Fruit fly (Drosophila melanogaster) whole organism, prepupa: ENCODE results near the gene CG6569.

Experiments used
- CG10631 ChIP-seq: fragments of 200-800 bp; sonication (Bioruptor generic); optimal IDR thresholded peaks from 2 replicates; lab custom pipeline; 2016; ENCODE audit warnings: missing biosample characterization, missing genetic modification characterization
- CG10669 ChIP-seq: fragments of 200-800 bp; sonication (Bioruptor generic); optimal IDR thresholded peaks from 3 replicates; lab custom pipeline; 2018; ENCODE audit warnings: missing biosample characterization, mild to moderate bottlenecking, missing genetic modification characterization, moderate library complexity
- CG11762 ChIP-seq: fragments of 200-800 bp; sonication (Bioruptor generic); optimal IDR thresholded peaks from 3 replicates; lab custom pipeline; 2016; ENCODE audit warnings: missing biosample characterization, missing genetic modification characterization; ENCODE audit not compliant: insufficient read depth
- CG11902 ChIP-seq: fragments of 200-800 bp; sonication (Bioruptor generic); optimal IDR thresholded peaks from 3 replicates; lab custom pipeline; 2016; ENCODE audit warnings: missing biosample characterization, missing genetic modification characterization
- CG15336 ChIP-seq: fragments of 200-800 bp; sonication (Bioruptor generic); IDR thresholded peaks from 2 replicates; pipeline ENCODE4 v1.3.6; 2022; ENCODE audit warnings: missing biosample characterization, missing genetic modification characterization
- CG16779 ChIP-seq: fragments of 200-800 bp; sonication (Bioruptor generic); optimal IDR thresholded peaks from 3 replicates; lab custom pipeline; 2017; ENCODE audit warnings: missing biosample characterization, mild to moderate bottlenecking, missing genetic modification characterization
- CG32006 ChIP-seq: fragments of 200-800 bp; sonication (Bioruptor generic); optimal IDR thresholded peaks from 3 replicates; lab custom pipeline; 2017; ENCODE audit warnings: missing biosample characterization, mild to moderate bottlenecking, missing genetic modification characterization
- CG3919 ChIP-seq: fragments of 200-800 bp; sonication (Bioruptor generic); optimal IDR thresholded peaks from 3 replicates; lab custom pipeline; 2016; ENCODE audit warnings: missing biosample characterization, missing genetic modification characterization
- CG4318 ChIP-seq: fragments of 200-800 bp; sonication (Bioruptor generic); optimal IDR thresholded peaks from 3 replicates; lab custom pipeline; 2017; ENCODE audit warnings: missing biosample characterization, mild to moderate bottlenecking, missing genetic modification characterization
- CG6163 ChIP-seq: fragments of 200-800 bp; sonication (Bioruptor generic); IDR thresholded peaks from 3 replicates; pipeline ENCODE4 v1.3.6; 2022; ENCODE audit warnings: missing biosample characterization, missing genetic modification characterization
- CG6792 ChIP-seq: fragments of 200-800 bp; sonication (Bioruptor generic); optimal IDR thresholded peaks from 3 replicates; lab custom pipeline; 2016; ENCODE audit warnings: missing biosample characterization, missing genetic modification characterization
- CG6854 ChIP-seq: fragments of 200-800 bp; sonication (Bioruptor generic); optimal IDR thresholded peaks from 2 replicates; lab custom pipeline; 2017; ENCODE audit warnings: missing biosample characterization, mild to moderate bottlenecking, missing genetic modification characterization
- CG7368 ChIP-seq: fragments of 200-800 bp; sonication (Bioruptor generic); optimal IDR thresholded peaks from 3 replicates; lab custom pipeline; 2016; ENCODE audit warnings: missing biosample characterization, missing genetic modification characterization
- CG8119 ChIP-seq: fragments of 200-800 bp; sonication (Bioruptor generic); IDR thresholded peaks from 3 replicates; pipeline ENCODE4 v1.3.6; 2022; ENCODE audit warnings: missing biosample characterization, missing genetic modification characterization
- CG8632 ChIP-seq: fragments of 200-800 bp; sonication (Bioruptor generic); optimal IDR thresholded peaks from 3 replicates; lab custom pipeline; 2016; ENCODE audit warnings: missing biosample characterization, missing genetic modification characterization
- CG9139 ChIP-seq: fragments of 200-800 bp; sonication (Bioruptor generic); optimal IDR thresholded peaks from 3 replicates; lab custom pipeline; 2017; ENCODE audit warnings: missing biosample characterization, mild to moderate bottlenecking, missing genetic modification characterization
- Eip78C ChIP-seq: fragments of 200-800 bp; sonication (Bioruptor generic); peaks from one replicate; lab custom pipeline; 2016; ENCODE audit warnings: missing biosample characterization, missing genetic modification characterization
- Eip93F ChIP-seq: fragments of 200-800 bp; sonication (Bioruptor generic); optimal IDR thresholded peaks from 2 replicates; lab custom pipeline; 2016; ENCODE audit warnings: missing biosample characterization, mild to moderate bottlenecking, missing genetic modification characterization
- Ets21C ChIP-seq: fragments of 200-800 bp; sonication (Bioruptor generic); optimal IDR thresholded peaks from 3 replicates; lab custom pipeline; 2016; ENCODE audit warnings: missing biosample characterization, missing genetic modification characterization
- Ets96B ChIP-seq: fragments of 200-800 bp; optimal IDR thresholded peaks from 2 replicates; lab custom pipeline; 2019; ENCODE audit warnings: missing biosample characterization, mild to moderate bottlenecking, missing genetic modification characterization, moderate library complexity
- Gug ChIP-seq: fragments of 200-800 bp; sonication (Bioruptor generic); IDR thresholded peaks from 2 replicates; pipeline ENCODE4 v1.3.6; 2022; ENCODE audit warnings: missing biosample characterization, missing genetic modification characterization
- Hr39 ChIP-seq: fragments of 200-800 bp; sonication (Bioruptor generic); optimal IDR thresholded peaks from 2 replicates; lab custom pipeline; 2016; ENCODE audit warnings: missing biosample characterization, missing genetic modification characterization
- Hr4 ChIP-seq: fragments of 200-800 bp; sonication (Bioruptor generic); optimal IDR thresholded peaks from 3 replicates; lab custom pipeline; 2016; ENCODE audit warnings: missing biosample characterization, missing genetic modification characterization
- Lpt ChIP-seq: fragments of 200-800 bp; sonication (Bioruptor generic); optimal IDR thresholded peaks from 3 replicates; lab custom pipeline; 2016; ENCODE audit warnings: missing biosample characterization, missing genetic modification characterization
- Met ChIP-seq: fragments of 200-800 bp; sonication (Bioruptor generic); optimal IDR thresholded peaks from 3 replicates; lab custom pipeline; 2016; ENCODE audit warnings: missing biosample characterization, missing genetic modification characterization
- OdsH ChIP-seq: fragments of 200-800 bp; sonication (Bioruptor generic); optimal IDR thresholded peaks from 3 replicates; lab custom pipeline; 2016; ENCODE audit warnings: missing biosample characterization, missing genetic modification characterization
- Smox ChIP-seq: fragments of 200-800 bp; sonication (Bioruptor generic); optimal IDR thresholded peaks from 3 replicates; lab custom pipeline; 2016; ENCODE audit warnings: missing biosample characterization, missing genetic modification characterization
- Sox102F ChIP-seq: fragments of 200-800 bp; sonication (Bioruptor generic); optimal IDR thresholded peaks from 2 replicates; lab custom pipeline; 2016; ENCODE audit warnings: missing biosample characterization, mild to moderate bottlenecking, missing genetic modification characterization
- Sox14 ChIP-seq: fragments of 200-800 bp; sonication (Bioruptor generic); optimal IDR thresholded peaks from 3 replicates; lab custom pipeline; 2016; ENCODE audit warnings: missing biosample characterization, missing genetic modification characterization
- Sox15 ChIP-seq: fragments of 200-800 bp; sonication (Bioruptor generic); optimal IDR thresholded peaks from 3 replicates; lab custom pipeline; 2016; ENCODE audit warnings: missing biosample characterization, missing genetic modification characterization
- achi ChIP-seq: fragments of 200-800 bp; sonication (Bioruptor generic); optimal IDR thresholded peaks from 3 replicates; lab custom pipeline; 2016; ENCODE audit warnings: missing biosample characterization, missing genetic modification characterization
- acj6 ChIP-seq: fragments of 200-800 bp; sonication (Bioruptor generic); optimal IDR thresholded peaks from 3 replicates; lab custom pipeline; 2016; ENCODE audit warnings: missing biosample characterization, missing genetic modification characterization
- dac ChIP-seq: fragments of 200-800 bp; sonication (Bioruptor generic); optimal IDR thresholded peaks from 2 replicates; lab custom pipeline; 2017; ENCODE audit warnings: missing biosample characterization, mild to moderate bottlenecking, missing genetic modification characterization
- dsx ChIP-seq: fragments of 200-800 bp; optimal IDR thresholded peaks from 3 replicates; lab custom pipeline; 2019; ENCODE audit warnings: missing biosample characterization, mild to moderate bottlenecking, missing genetic modification characterization, moderate library complexity; ENCODE audit not compliant: poor library complexity, severe bottlenecking
- fd85E ChIP-seq: fragments of 200-800 bp; sonication (Bioruptor generic); optimal IDR thresholded peaks from 3 replicates; lab custom pipeline; 2016; ENCODE audit warnings: missing biosample characterization, missing genetic modification characterization
- fkh ChIP-seq: fragments of 200-800 bp; sonication (Bioruptor generic); optimal IDR thresholded peaks from 3 replicates; lab custom pipeline; 2017; ENCODE audit warnings: missing biosample characterization, mild to moderate bottlenecking, missing genetic modification characterization, moderate library complexity
- lz ChIP-seq: fragments of 200-800 bp; sonication (Bioruptor generic); optimal IDR thresholded peaks from 3 replicates; lab custom pipeline; 2016; ENCODE audit warnings: missing biosample characterization, missing genetic modification characterization
- net ChIP-seq: fragments of 200-800 bp; sonication (Bioruptor generic); optimal IDR thresholded peaks from 3 replicates; lab custom pipeline; 2016; ENCODE audit warnings: missing biosample characterization, missing genetic modification characterization
- pdm3 ChIP-seq: fragments of 200-800 bp; sonication (Bioruptor generic); optimal IDR thresholded peaks from 3 replicates; lab custom pipeline; 2016; ENCODE audit warnings: missing biosample characterization, missing genetic modification characterization
- ss ChIP-seq, 2 experiments: fragments of 200-800 bp; sonication (Bioruptor generic); optimal IDR thresholded peaks; 2 replicates in 1 of 2; 3 replicates in 1 of 2; lab custom pipeline; 2017 to 2018; ENCODE audit warnings: mild to moderate bottlenecking in 2 of 2, missing biosample characterization in 2 of 2, missing genetic modification characterization in 2 of 2, moderate library complexity in 1 of 2
- svp ChIP-seq: fragments of 200-800 bp; sonication (Bioruptor generic); peaks from one replicate; lab custom pipeline; 2016; ENCODE audit warnings: missing biosample characterization, missing genetic modification characterization
- topi ChIP-seq: fragments of 200-800 bp; sonication (Bioruptor generic); optimal IDR thresholded peaks from 3 replicates; lab custom pipeline; 2016; ENCODE audit warnings: missing biosample characterization, missing genetic modification characterization
- vri ChIP-seq: fragments of 200-800 bp; sonication (Bioruptor generic); optimal IDR thresholded peaks from 3 replicates; lab custom pipeline; 2016; ENCODE audit warnings: missing biosample characterization, mild to moderate bottlenecking, missing genetic modification characterization

Gene CG6569

DNA sequence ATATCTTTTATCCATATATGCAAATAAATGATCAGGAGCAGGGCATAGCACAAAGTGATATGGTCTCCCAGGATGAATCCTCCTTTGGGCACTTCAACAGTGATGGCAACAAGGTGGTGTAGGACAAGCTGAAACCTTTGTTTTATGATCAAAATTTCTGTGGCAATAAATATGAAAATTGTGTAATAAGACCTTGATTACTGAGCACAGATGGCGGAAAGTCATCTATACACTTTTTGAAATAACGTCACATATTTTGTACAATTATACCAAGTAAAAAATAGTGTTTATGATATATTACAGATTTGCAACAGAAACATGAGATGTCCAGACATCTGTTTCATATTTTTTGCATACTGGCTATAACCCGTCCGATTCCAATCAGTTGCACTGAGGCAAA lies 12.8 kb upstream of the CG6569 start, which contains the start of gene CG31465:
Gene CG31465, plus strand, starts transcription at position 301 of the 400 bp plus-strand sequence.
- TF ChIP-seq CG11902 (GFP tag; lab: Kevin White, UChicago) (no peak), ss (GFP tag; optimal IDR thresholded peaks at IDR 0.05; lab: Kevin White, UChicago) (no peak), OdsH (GFP tag; lab: Kevin White, UChicago) (no peak), CG6163 (GFP tag; lab: Robert Waterston, UW) (no peak), Hr39 (GFP tag; lab: Kevin White, UChicago) (no peak), acj6 (GFP tag; lab: Kevin White, UChicago) (no peak), Gug (GFP tag; lab: Robert Waterston, UW) (no peak), Sox102F (GFP tag; lab: Kevin White, UChicago) (no peak), svp (GFP tag; lab: Kevin White, UChicago) (no peak), achi (no peak), Ets21C (GFP tag; lab: Kevin White, UChicago) (no peak), CG10631 (GFP tag; lab: Kevin White, UChicago) (no peak)

- TF ChIP-seq CG8632 (GFP tag; lab: Kevin White, UChicago) (no peak), CG6792 (GFP tag; lab: Kevin White, UChicago) (no peak), Sox102F (GFP tag; lab: Kevin White, UChicago) (no peak), pdm3 (no peak), Met (no peak), topi (no peak), Eip93F (GFP tag; lab: Kevin White, UChicago) (no peak), net (GFP tag; lab: Kevin White, UChicago) (no peak), Sox15 (GFP tag; lab: Kevin White, UChicago) (no peak), lz (GFP tag; lab: Kevin White, UChicago) (no peak), CG7368 (GFP tag; lab: Kevin White, UChicago) (no peak), CG9139 (GFP tag; lab: Kevin White, UChicago) (no peak), CG4318 (GFP tag; lab: Kevin White, UChicago) (no peak), CG11902 (GFP tag; lab: Kevin White, UChicago) (no peak), Hr39 (GFP tag; lab: Kevin White, UChicago) (no peak), dac (GFP tag; lab: Kevin White, UChicago) (no peak), Smox (GFP tag; lab: Kevin White, UChicago) (no peak), dsx (GFP tag; lab: Kevin White, UChicago) (no peak), CG32006 (GFP tag; lab: Kevin White, UChicago) (no peak), acj6 (GFP tag; lab: Kevin White, UChicago) (no peak)
Observed at dm6 chr3R:21878473-21878872, 10.8 kb upstream of the CG6569 start, which contains the start of gene CG34148. TSS of gene CG34148 (minus strand) at chr3R:21878686.

dm6 chr3R:21877636-21878035 lies 9.9 kb upstream of the CG6569 start, which contains the start of gene P5CDh2:
TSS of gene P5CDh2 (plus strand) at chr3R:21877936.
- TF ChIP-seq fkh (GFP tag; lab: Kevin White, UChicago) (no peak), Hr4 (no peak), OdsH (GFP tag; lab: Kevin White, UChicago) (no peak), acj6 (GFP tag; lab: Kevin White, UChicago) (no peak), Ets96B (tag; lab: Kevin White, UChicago) (no peak), CG6792 (GFP tag; lab: Kevin White, UChicago) (no peak), CG11902 (GFP tag; lab: Kevin White, UChicago) (no peak), svp (GFP tag; lab: Kevin White, UChicago) (no peak), CG11762 (no peak), pdm3 (no peak), ss (GFP tag; optimal IDR thresholded peaks at IDR 0.05; lab: Kevin White, UChicago) (no peak), dac (GFP tag; lab: Kevin White, UChicago) (no peak), vri (GFP tag; lab: Kevin White, UChicago) (no peak), dsx (GFP tag; lab: Kevin White, UChicago) (no peak), Hr39 (GFP tag; lab: Kevin White, UChicago) (no peak), Lpt (no peak)

- TF ChIP-seq CG7368 (GFP tag; lab: Kevin White, UChicago) (no peak), Sox14 (GFP tag; lab: Kevin White, UChicago) (peak; percentile 23), CG10669 (GFP tag; lab: Kevin White, UChicago) (peak; percentile 22), CG6854 (GFP tag; lab: Kevin White, UChicago) (peak; percentile 25), Lpt (peak; percentile 76), Eip78C (GFP tag; lab: Kevin White, UChicago) (peak; percentile 80), fkh (GFP tag; lab: Kevin White, UChicago) (peak; percentile 47), CG3919 (GFP tag; lab: Kevin White, UChicago) (peak; percentile 37), CG10631 (GFP tag; lab: Kevin White, UChicago) (no peak), fd85E (GFP tag; lab: Kevin White, UChicago) (peak; percentile 17), OdsH (GFP tag; lab: Kevin White, UChicago) (no peak), Eip93F (GFP tag; lab: Kevin White, UChicago) (no peak), net (GFP tag; lab: Kevin White, UChicago) (peak; percentile 2), dsx (GFP tag; lab: Kevin White, UChicago) (peak; percentile 87), CG16779 (tag; lab: Kevin White, UChicago) (peak; percentile 5), CG8119 (GFP tag; lab: Robert Waterston, UW) (peak; percentile 42; the same call in 2 of the 3 replicates), CG6163 (GFP tag; lab: Robert Waterston, UW) (peak; percentile 76; the same call in 2 of the 3 replicates), Gug (GFP tag; lab: Robert Waterston, UW) (no peak), CG15336 (GFP tag; lab: Robert Waterston, UW) (peak; percentile 64)
Observed at dm6 chr3R:21874982-21875466, 7.3 kb upstream of the CG6569 start, which contains the start of gene CG6656. TSS of gene CG6656 (plus strand) at chr3R:21875293.
